Worm (Caenorhabditis elegans): Measurements from ENCODE around the gene F53A2.1.

- TF ChIP-seq ZK546.5 (tag; optimal IDR thresholded peaks at IDR 0.05) = no peak
- TF ChIP-seq nhr-237 (tag; optimal IDR thresholded peaks at IDR 0.05) = no peak
- TF ChIP-seq sea-2 (GFP tag; optimal IDR thresholded peaks at IDR 0.05) = no peak
- TF ChIP-seq egl-5 (tag; optimal IDR thresholded peaks at IDR 0.05) = no peak
- TF ChIP-seq hmg-11 (tag; optimal IDR thresholded peaks at IDR 0.05) = no peak
- TF ChIP-seq lin-15B (tag; optimal IDR thresholded peaks at IDR 0.05) = no peak
- TF ChIP-seq pqm-1 (tag; optimal IDR thresholded peaks at IDR 0.05) = no peak
- no peak for TF ChIP-seq nhr-28 (tag; optimal IDR thresholded peaks at IDR 0.05)
- no peak for TF ChIP-seq pha-4 (tag; optimal IDR thresholded peaks at IDR 0.05)
These were observed 22.1 kb downstream of the F53A2.1 start for ce11 chrIII:13302578-13302977.

All from whole organism, L3 larva.